Fruit fly (Drosophila melanogaster) whole organism, embryonic: ENCODE data around the gene CG9166.

Experiments used
- B-H2 ChIP-seq: fragments of 200-800 bp; sonication (Bioruptor generic); optimal IDR thresholded peaks from 2 replicates; lab custom pipeline; 2018; ENCODE audit warnings: missing biosample characterization, mild to moderate bottlenecking, missing genetic modification characterization
- BEAF-32 ChIP-seq: fragments of 200-800 bp; sonication (Bioruptor generic); optimal IDR thresholded peaks from 3 replicates; lab custom pipeline; 2017; ENCODE audit warnings: missing biosample characterization, missing genetic modification characterization, mild to moderate bottlenecking, moderate library complexity, missing genetic modification reagents
- C15 ChIP-seq: fragments of 200-800 bp; sonication (Bioruptor generic); IDR thresholded peaks from 3 replicates; pipeline ENCODE4 v1.3.6; 2022; ENCODE audit warnings: missing biosample characterization, missing genetic modification characterization
- CG13287 ChIP-seq: fragments of 200-800 bp; sonication (Bioruptor generic); IDR thresholded peaks from 2 replicates; pipeline ENCODE4 v1.3.6; 2022; ENCODE audit warnings: missing biosample characterization, missing genetic modification characterization; ENCODE audit not compliant: partially characterized antibody
- CG15601 ChIP-seq: fragments of 200-800 bp; sonication (Bioruptor generic); optimal IDR thresholded peaks from 3 replicates; lab custom pipeline; 2019; ENCODE audit warnings: missing biosample characterization, mild to moderate bottlenecking, missing genetic modification characterization, moderate library complexity
- CG17186 ChIP-seq: fragments of 200-800 bp; sonication (Bioruptor generic); optimal IDR thresholded peaks from 3 replicates; lab custom pipeline; 2017; ENCODE audit warnings: missing biosample characterization, missing genetic modification reagents, missing genetic modification characterization
- CG2116 ChIP-seq: fragments of 200-800 bp; sonication (Bioruptor generic); optimal IDR thresholded peaks from 3 replicates; lab custom pipeline; 2018; ENCODE audit warnings: missing biosample characterization, mild to moderate bottlenecking, missing genetic modification characterization
- CG34224 ChIP-seq: fragments of 200-800 bp; sonication (Bioruptor generic); IDR thresholded peaks from 3 replicates; pipeline ENCODE4 v1.3.6; 2022; ENCODE audit warnings: missing biosample characterization, missing genetic modification characterization; ENCODE audit not compliant: partially characterized antibody
- CG3995 ChIP-seq: fragments of 200-800 bp; sonication (Bioruptor generic); optimal IDR thresholded peaks from 3 replicates; lab custom pipeline; 2016; ENCODE audit warnings: missing biosample characterization, missing genetic modification characterization
- CG5245 ChIP-seq: fragments of 200-800 bp; sonication (Bioruptor generic); optimal IDR thresholded peaks from 3 replicates; lab custom pipeline; 2016; ENCODE audit warnings: missing biosample characterization, missing genetic modification characterization
- CG6791 ChIP-seq: fragments of 200-800 bp; sonication (Bioruptor generic); IDR thresholded peaks from 3 replicates; pipeline ENCODE4 v1.3.6; 2022; ENCODE audit warnings: missing biosample characterization, missing genetic modification characterization; ENCODE audit not compliant: partially characterized antibody
- CG7271 ChIP-seq: fragments of 200-800 bp; sonication (Bioruptor generic); optimal IDR thresholded peaks from 2 replicates; lab custom pipeline; 2018; ENCODE audit warnings: missing biosample characterization, mild to moderate bottlenecking, missing genetic modification characterization, moderate library complexity
- Doc3 ChIP-seq: fragments of 200-800 bp; sonication (Bioruptor generic); IDR thresholded peaks from 3 replicates; pipeline ENCODE4 v1.3.6; 2022; ENCODE audit warnings: missing biosample characterization, missing genetic modification characterization; ENCODE audit not compliant: partially characterized antibody
- E2f2 ChIP-seq: fragments of 200-800 bp; sonication (Bioruptor generic); IDR thresholded peaks from 2 replicates; pipeline ENCODE4 v1.3.6; 2022; ENCODE audit warnings: missing biosample characterization, missing genetic modification characterization
- Ets97D ChIP-seq: fragments of 200-800 bp; sonication (Bioruptor generic); optimal IDR thresholded peaks from 3 replicates; lab custom pipeline; 2016; ENCODE audit warnings: missing biosample characterization, missing genetic modification characterization
- Fer1 ChIP-seq: fragments of 200-800 bp; sonication (Bioruptor generic); optimal IDR thresholded peaks from 2 replicates; lab custom pipeline; 2017; ENCODE audit warnings: missing biosample characterization, mild to moderate bottlenecking, missing genetic modification characterization
- HLH4C ChIP-seq: fragments of 200-800 bp; sonication (Bioruptor generic); IDR thresholded peaks from 3 replicates; pipeline ENCODE4 v1.3.6; 2022; ENCODE audit warnings: missing biosample characterization, missing genetic modification characterization; ENCODE audit not compliant: partially characterized antibody
- HmgZ ChIP-seq: fragments of 200-800 bp; sonication (Bioruptor generic); optimal IDR thresholded peaks from 2 replicates; lab custom pipeline; 2018; ENCODE audit warnings: missing biosample characterization, mild to moderate bottlenecking, missing genetic modification characterization
- Hr78 ChIP-seq, 2 experiments: fragments of 200-800 bp in 1 of 2; fragments of >200 bp in 1 of 2; sonication (Bioruptor generic) in 1 of 2; optimal IDR thresholded peaks; 2 replicates each; lab custom pipeline; 2017 to 2019; ENCODE audit warnings: missing biosample characterization in 2 of 2, missing genetic modification characterization in 2 of 2, mild to moderate bottlenecking in 1 of 2, moderate library complexity in 1 of 2
- Jarid2 ChIP-seq: fragments of 200-800 bp; sonication (Bioruptor generic); optimal IDR thresholded peaks from 3 replicates; lab custom pipeline; 2017; ENCODE audit warnings: mild to moderate bottlenecking, missing biosample characterization, missing genetic modification reagents, missing genetic modification characterization
- Lhr ChIP-seq: fragments of 200-800 bp; sonication (Bioruptor generic); optimal IDR thresholded peaks from 3 replicates; lab custom pipeline; 2017; ENCODE audit warnings: mild to moderate bottlenecking, missing biosample characterization, missing genetic modification reagents, missing genetic modification characterization
- Myb ChIP-seq: fragments of 200-800 bp; sonication (Bioruptor generic); optimal IDR thresholded peaks from 2 replicates; lab custom pipeline; 2016; ENCODE audit warnings: missing biosample characterization, missing genetic modification characterization
- Opbp ChIP-seq: fragments of 200-800 bp; sonication (Bioruptor generic); IDR thresholded peaks from 3 replicates; pipeline ENCODE4 v1.3.6; 2022; ENCODE audit warnings: missing biosample characterization, missing genetic modification characterization; ENCODE audit not compliant: partially characterized antibody
- Scr ChIP-seq: fragments of 200-800 bp; sonication (Bioruptor generic); IDR thresholded peaks from 2 replicates; pipeline ENCODE4 v1.3.6; 2022; ENCODE audit warnings: missing biosample characterization, missing genetic modification characterization; ENCODE audit not compliant: partially characterized antibody
- Tbp ChIP-seq: fragments of >200 bp; optimal IDR thresholded peaks from 2 replicates; lab custom pipeline; 2018; ENCODE audit warnings: missing biosample characterization, missing genetic modification characterization
- amos ChIP-seq: fragments of 200-800 bp; sonication (Bioruptor generic); IDR thresholded peaks from 2 replicates; pipeline ENCODE4 v1.3.6; 2022; ENCODE audit warnings: missing biosample characterization, missing genetic modification characterization; ENCODE audit not compliant: partially characterized antibody
- ato ChIP-seq: fragments of 200-800 bp; sonication (Bioruptor generic); IDR thresholded peaks from 2 replicates; pipeline ENCODE4 v1.3.6; 2022; ENCODE audit warnings: missing biosample characterization, missing genetic modification characterization; ENCODE audit not compliant: partially characterized antibody
- chinmo ChIP-seq: fragments of 200-800 bp; sonication (Bioruptor generic); IDR thresholded peaks from 4 replicates; pipeline ENCODE4 v1.3.6; 2022; ENCODE audit warnings: missing biosample characterization, missing genetic modification characterization; ENCODE audit not compliant: partially characterized antibody
- ci ChIP-seq: fragments of 200-800 bp; sonication (Bioruptor generic); IDR thresholded peaks from 3 replicates; pipeline ENCODE4 v1.3.6; 2022; ENCODE audit warnings: missing biosample characterization, missing genetic modification characterization
- dan ChIP-seq: fragments of 200-800 bp; sonication (Bioruptor generic); IDR thresholded peaks from 2 replicates; pipeline ENCODE4 v1.3.6; 2022; ENCODE audit warnings: missing biosample characterization, missing genetic modification characterization
- dmrt99B ChIP-seq: fragments of 200-800 bp; sonication (Bioruptor generic); optimal IDR thresholded peaks from 2 replicates; lab custom pipeline; 2018; ENCODE audit warnings: missing biosample characterization, mild to moderate bottlenecking, missing genetic modification characterization, moderate library complexity
- dpn ChIP-seq, 2 experiments: fragments of 200-800 bp; sonication (Bioruptor generic); optimal IDR thresholded peaks; 3 replicates each; lab custom pipeline; 2016; ENCODE audit warnings: missing biosample characterization in 2 of 2, missing genetic modification characterization in 2 of 2
- dysf ChIP-seq: fragments of 200-800 bp; sonication (Bioruptor generic); IDR thresholded peaks from 3 replicates; pipeline ENCODE4 v1.3.6; 2022; ENCODE audit warnings: missing biosample characterization, missing genetic modification characterization
- en ChIP-seq: fragments of 200-800 bp; sonication (Bioruptor generic); optimal IDR thresholded peaks from 2 replicates; lab custom pipeline; 2016; ENCODE audit warnings: missing biosample characterization, missing genetic modification characterization
- gce ChIP-seq: fragments of 200-800 bp; sonication (Bioruptor generic); IDR thresholded peaks from 3 replicates; pipeline ENCODE4 v1.3.6; 2022; ENCODE audit warnings: missing biosample characterization, missing genetic modification characterization
- knrl ChIP-seq: fragments of 200-800 bp; sonication (Bioruptor generic); IDR thresholded peaks from 3 replicates; pipeline ENCODE4 v1.3.6; 2022; ENCODE audit warnings: missing biosample characterization, missing genetic modification characterization; ENCODE audit not compliant: partially characterized antibody
- maf-S ChIP-seq: fragments of 200-800 bp; sonication (Bioruptor generic); optimal IDR thresholded peaks from 2 replicates; lab custom pipeline; 2016; ENCODE audit warnings: missing biosample characterization, missing genetic modification characterization
- nom ChIP-seq: fragments of 200-800 bp; sonication (Bioruptor generic); optimal IDR thresholded peaks from 2 replicates; lab custom pipeline; 2017; ENCODE audit warnings: missing biosample characterization, missing genetic modification characterization, mild to moderate bottlenecking, moderate library complexity, missing genetic modification reagents
- onecut ChIP-seq: fragments of 200-800 bp; sonication (Bioruptor generic); IDR thresholded peaks from 2 replicates; pipeline ENCODE4 v1.3.6; 2022; ENCODE audit warnings: missing biosample characterization, missing genetic modification characterization
- ro ChIP-seq: fragments of 200-800 bp; sonication (Bioruptor generic); IDR thresholded peaks from 2 replicates; pipeline ENCODE4 v1.3.6; 2022; ENCODE audit warnings: missing biosample characterization, missing genetic modification characterization
- row ChIP-seq: fragments of 200-800 bp; sonication (Bioruptor generic); IDR thresholded peaks from 3 replicates; pipeline ENCODE4 v1.3.6; 2022; ENCODE audit warnings: missing biosample characterization, missing genetic modification characterization
- sens ChIP-seq: fragments of 200-800 bp; sonication (Bioruptor generic); peaks from one replicate; lab custom pipeline; 2016; ENCODE audit warnings: missing biosample characterization, missing genetic modification characterization
- sna ChIP-seq: fragments of 200-800 bp; sonication (Bioruptor generic); IDR thresholded peaks from 2 replicates; pipeline ENCODE4 v1.3.6; 2022; ENCODE audit warnings: missing biosample characterization, missing genetic modification characterization; ENCODE audit not compliant: partially characterized antibody
- stwl ChIP-seq: fragments of 200-800 bp; sonication (Bioruptor generic); optimal IDR thresholded peaks from 3 replicates; lab custom pipeline; 2018; ENCODE audit warnings: missing biosample characterization, mild to moderate bottlenecking, missing genetic modification characterization, moderate library complexity
- tna ChIP-seq: fragments of 200-800 bp; sonication (Bioruptor generic); IDR thresholded peaks from 2 replicates; pipeline ENCODE4 v1.3.6; 2022; ENCODE audit warnings: missing biosample characterization, missing genetic modification characterization; ENCODE audit not compliant: partially characterized antibody
- trem ChIP-seq: fragments of 200-800 bp; optimal IDR thresholded peaks from 3 replicates; lab custom pipeline; 2019; ENCODE audit warnings: missing biosample characterization, mild to moderate bottlenecking, missing genetic modification characterization, moderate library complexity
- zen2 ChIP-seq: fragments of 200-800 bp; sonication (Bioruptor generic); IDR thresholded peaks from 3 replicates; pipeline ENCODE4 v1.3.6; 2022; ENCODE audit warnings: missing biosample characterization, missing genetic modification characterization; ENCODE audit not compliant: partially characterized antibody

CG9166 gene

DNA sequence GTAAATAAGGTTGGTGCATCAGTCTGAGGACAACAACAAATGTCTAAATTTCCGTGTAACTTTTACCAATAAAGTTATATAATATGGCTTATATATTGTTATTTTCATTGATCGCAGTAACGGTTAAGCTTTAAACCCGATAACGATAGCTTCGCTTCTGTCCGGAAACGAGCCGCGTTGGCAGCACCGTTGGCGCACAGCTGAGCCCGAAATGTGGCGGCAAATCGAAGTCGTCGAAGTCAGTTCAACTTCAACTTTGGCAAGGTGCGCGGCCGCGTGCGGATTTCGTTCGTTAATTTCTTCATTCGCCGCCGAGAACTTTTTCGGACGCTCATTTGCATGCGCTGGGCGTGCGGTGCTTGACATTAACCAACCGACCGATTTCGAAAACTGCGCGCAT is 32.7 kb upstream of the CG9166 start, which contains the start of gene Myo61F (continued):
- TF ChIP-seq dan (GFP tag; lab: Robert Waterston, UW): no peak
- peak; percentile 32 for TF ChIP-seq B-H2 (GFP tag; lab: Kevin White, UChicago)
- TF ChIP-seq chinmo (GFP tag; lab: Robert Waterston, UW): peak; percentile 51; the same call in 1 of the 4 replicates
- TF ChIP-seq E2f2 (GFP tag; lab: Robert Waterston, UW): peak; percentile 89
- TF ChIP-seq HmgZ: peak; percentile 27
- TF ChIP-seq sna (GFP tag; lab: Robert Waterston, UW): peak; percentile 42; the same call in 1 of the 2 replicates
- peak; percentile 44; the same call in 1 of the 2 replicates for TF ChIP-seq ato (GFP tag; lab: Robert Waterston, UW)
- peak; percentile 93 for TF ChIP-seq Myb
- 0 out of 3 replicates have a peak, but pooled peaks have one; percentile 23 for TF ChIP-seq dysf (GFP tag; lab: Robert Waterston, UW)
- no peak for TF ChIP-seq maf-S (GFP tag; lab: Kevin White, UChicago)
- TF ChIP-seq BEAF-32 (GFP tag; lab: Kevin White, UChicago): peak; percentile 21
- TF ChIP-seq trem (tag; lab: Kevin White, UChicago): peak; percentile 98
- peak; percentile 12 for TF ChIP-seq Ets97D (GFP tag; lab: Kevin White, UChicago)
- TF ChIP-seq zen2 (GFP tag; lab: Robert Waterston, UW): 0 out of 3 replicates have a peak, but pooled peaks have one; percentile 7
- peak; percentile 39; the same call in 1 of the 2 replicates for TF ChIP-seq tna (GFP tag; lab: Robert Waterston, UW)
- TF ChIP-seq CG7271 (tag; lab: Kevin White, UChicago): no peak
- no peak for TF ChIP-seq dpn (GFP tag; optimal IDR thresholded peaks at IDR 0.05; lab: Kevin White, UChicago)
- no peak for TF ChIP-seq C15 (GFP tag; lab: Robert Waterston, UW)
- peak; percentile 16; the same call in 1 of the 3 replicates for TF ChIP-seq row (GFP tag; lab: Robert Waterston, UW)
- peak; percentile 66 for TF ChIP-seq CG6791 (GFP tag; lab: Robert Waterston, UW)
- TF ChIP-seq HLH4C (GFP tag; lab: Robert Waterston, UW): peak; percentile 75
- TF ChIP-seq CG3995 (GFP tag; lab: Kevin White, UChicago): peak; percentile 87
- TF ChIP-seq Lhr: no peak
- no peak for TF ChIP-seq CG5245 (GFP tag; lab: Kevin White, UChicago)
- TF ChIP-seq Scr (GFP tag; lab: Robert Waterston, UW): peak; percentile 54
- TF ChIP-seq ci (GFP tag; lab: Robert Waterston, UW): peak; percentile 34; the same call in 1 of the 3 replicates
- no peak for TF ChIP-seq en (GFP tag; lab: Kevin White, UChicago)
- peak in 1 of 2 experiments; percentile 38 for TF ChIP-seq Hr78 (GFP tag; optimal IDR thresholded peaks at IDR 0.05; lab: Kevin White, UChicago)
- TF ChIP-seq gce (GFP tag; lab: Robert Waterston, UW): 0 out of 3 replicates have a peak, but pooled peaks have one; percentile 23
- peak; percentile 54 for TF ChIP-seq CG15601 (tag; lab: Kevin White, UChicago)
- no peak for TF ChIP-seq Tbp (GFP tag; lab: Kevin White, UChicago)
- peak; percentile 2 for TF ChIP-seq CG2116 (GFP tag; lab: Kevin White, UChicago)
- 0 out of 3 replicates have a peak, but pooled peaks have one; percentile 34 for TF ChIP-seq Opbp
- peak; percentile 72 for TF ChIP-seq CG17186 (GFP tag; lab: Kevin White, UChicago)
- peak; percentile 61; the same call in 1 of the 3 replicates for TF ChIP-seq CG34224
- TF ChIP-seq dmrt99B (tag; lab: Kevin White, UChicago): no peak
- TF ChIP-seq amos (GFP tag; lab: Robert Waterston, UW): peak; percentile 30; the same call in 1 of the 2 replicates
- peak; percentile 27 for TF ChIP-seq sens (GFP tag; lab: Kevin White, UChicago)
- peak; percentile 77 for TF ChIP-seq CG13287
- 0 out of 3 replicates have a peak, but pooled peaks have one; percentile 12 for TF ChIP-seq Doc3 (GFP tag; lab: Robert Waterston, UW)
- TF ChIP-seq onecut (GFP tag; lab: Robert Waterston, UW): peak; percentile 46
- peak; percentile 34 for TF ChIP-seq nom (GFP tag; lab: Kevin White, UChicago)
- TF ChIP-seq ro: no peak
- 0 out of 3 replicates have a peak, but pooled peaks have one; percentile 23 for TF ChIP-seq knrl (GFP tag; lab: Robert Waterston, UW)
- peak; percentile 15 for TF ChIP-seq Fer1
- TF ChIP-seq stwl: peak; percentile 9
- peak; percentile 50 for TF ChIP-seq Jarid2 (GFP tag; lab: Kevin White, UChicago)
